Fruit fly (Drosophila melanogaster) whole organism, wandering third instar larva: ENCODE results near the gene RhoGAP18B.

Experiments
- Abd-B ChIP-seq: fragments of >200 bp; optimal IDR thresholded peaks from 2 replicates; lab custom pipeline; 2017; ENCODE audit warnings: missing biosample characterization, missing genetic modification characterization
- CG32264 ChIP-seq: fragments of 200-800 bp; sonication (Bioruptor generic); optimal IDR thresholded peaks from 2 replicates; lab custom pipeline; 2016; ENCODE audit warnings: missing biosample characterization, missing genetic modification characterization
- CG9705 ChIP-seq: fragments of 200-800 bp; sonication (Bioruptor generic); optimal IDR thresholded peaks from 2 replicates; lab custom pipeline; 2018; ENCODE audit warnings: missing biosample characterization, mild to moderate bottlenecking, missing genetic modification characterization
- CrebA ChIP-seq: fragments of 200-800 bp; sonication (Bioruptor generic); optimal IDR thresholded peaks from 2 replicates; lab custom pipeline; 2016; ENCODE audit warnings: missing biosample characterization, mild to moderate bottlenecking, missing genetic modification characterization, borderline replicate concordance
- HLH106 ChIP-seq: fragments of 200-800 bp; optimal IDR thresholded peaks from 3 replicates; lab custom pipeline; 2019; ENCODE audit warnings: missing biosample characterization, mild to moderate bottlenecking, missing genetic modification characterization, moderate library complexity
- Hr78 ChIP-seq: fragments of >200 bp; optimal IDR thresholded peaks from 2 replicates; lab custom pipeline; 2017; ENCODE audit warnings: missing biosample characterization, missing genetic modification characterization
- Jra ChIP-seq: sonication (Bioruptor generic); optimal IDR thresholded peaks from 2 replicates; lab custom pipeline; 2016; ENCODE audit warnings: missing biosample characterization, missing genetic modification characterization
- Mio ChIP-seq: sonication (Bioruptor generic); optimal IDR thresholded peaks from 2 replicates; lab custom pipeline; 2016; ENCODE audit warnings: missing biosample characterization, missing genetic modification characterization
- Myc ChIP-seq: fragments of >200 bp; optimal IDR thresholded peaks from 2 replicates; lab custom pipeline; 2017
- N ChIP-seq: fragments of >200 bp; optimal IDR thresholded peaks from 2 replicates; lab custom pipeline; 2018; ENCODE audit warnings: missing biosample characterization, missing external identifiers, missing genetic modification characterization
- Rel ChIP-seq, 2 experiments: fragments of 200-800 bp; sonication (Bioruptor generic) in 1 of 2; optimal IDR thresholded peaks; 2 replicates in 1 of 2; 3 replicates in 1 of 2; lab custom pipeline; 2016 to 2019; ENCODE audit warnings: mild to moderate bottlenecking in 2 of 2, missing biosample characterization in 2 of 2, missing genetic modification characterization in 2 of 2, moderate library complexity in 1 of 2
- Sp1 ChIP-seq: fragments of 200-800 bp; sonication (Bioruptor generic); optimal IDR thresholded peaks from 3 replicates; lab custom pipeline; 2019; ENCODE audit warnings: missing biosample characterization, mild to moderate bottlenecking, missing genetic modification characterization, moderate library complexity
- Vsx2 ChIP-seq: fragments of 200-300, 225-300 bp; sonication (Bioruptor generic); optimal IDR thresholded peaks from 2 replicates; lab custom pipeline; 2018; ENCODE audit warnings: missing biosample characterization, missing genetic modification characterization; ENCODE audit not compliant: partially characterized antibody
- br ChIP-seq: fragments of 200-800 bp; sonication (Bioruptor generic); optimal IDR thresholded peaks from 2 replicates; lab custom pipeline; 2016; ENCODE audit warnings: missing biosample characterization, missing genetic modification characterization
- brk ChIP-seq: fragments of 200-800 bp; sonication (Bioruptor generic); optimal IDR thresholded peaks from 2 replicates; lab custom pipeline; 2016; ENCODE audit warnings: missing biosample characterization, mild to moderate bottlenecking, missing genetic modification characterization
- dl ChIP-seq, 2 experiments: fragments of 175-275, 200-275 bp in 1 of 2; fragments of 200-275 bp in 1 of 2; sonication (Bioruptor generic); optimal IDR thresholded peaks; lab custom pipeline; 2018; ENCODE audit warnings: mild to moderate bottlenecking in 2 of 2, missing biosample characterization in 2 of 2, missing genetic modification characterization in 2 of 2, moderate library complexity in 2 of 2; ENCODE audit not compliant: partially characterized antibody in 2 of 2, insufficient read depth in 1 of 2
- dmrt93B ChIP-seq: fragments of 200-800 bp; sonication (Bioruptor generic); optimal IDR thresholded peaks from 2 replicates; lab custom pipeline; 2018; ENCODE audit warnings: missing biosample characterization, mild to moderate bottlenecking, missing genetic modification characterization
- dsf ChIP-seq: sonication (Bioruptor generic); optimal IDR thresholded peaks from 2 replicates; lab custom pipeline; 2016; ENCODE audit warnings: missing biosample characterization, missing genetic modification characterization, borderline replicate concordance
- ey ChIP-seq: fragments of 200-800 bp; sonication (Bioruptor generic); optimal IDR thresholded peaks from 2 replicates; lab custom pipeline; 2016; ENCODE audit warnings: missing biosample characterization, missing genetic modification characterization
- foxo ChIP-seq, 2 experiments: fragments of 200-800 bp; sonication (Bioruptor generic); optimal IDR thresholded peaks; 2 replicates in 1 of 2; 3 replicates in 1 of 2; lab custom pipeline; 2016 to 2017; ENCODE audit warnings: missing biosample characterization in 2 of 2, missing genetic modification characterization in 2 of 2
- fru ChIP-seq: fragments of 200-800 bp; sonication (Bioruptor generic); optimal IDR thresholded peaks from 3 replicates; lab custom pipeline; 2016; ENCODE audit warnings: missing biosample characterization, mild to moderate bottlenecking, missing genetic modification characterization
- h ChIP-seq: fragments of 200-800 bp; sonication (Bioruptor generic); optimal IDR thresholded peaks from 3 replicates; lab custom pipeline; 2016; ENCODE audit warnings: missing biosample characterization, mild to moderate bottlenecking, missing genetic modification characterization
- lola ChIP-seq: fragments of >200 bp; optimal IDR thresholded peaks from 2 replicates; lab custom pipeline; 2017; ENCODE audit warnings: missing biosample characterization, missing genetic modification characterization
- pan ChIP-seq: fragments of >200 bp; optimal IDR thresholded peaks from 2 replicates; lab custom pipeline; 2017
- psq ChIP-seq: fragments of 200-800 bp; sonication (Bioruptor generic); optimal IDR thresholded peaks from 3 replicates; lab custom pipeline; 2017; ENCODE audit warnings: missing biosample characterization, mild to moderate bottlenecking, missing genetic modification characterization, moderate library complexity
- rgr ChIP-seq: fragments of 200-800 bp; sonication (Bioruptor generic); optimal IDR thresholded peaks from 3 replicates; lab custom pipeline; 2016; ENCODE audit warnings: missing biosample characterization, mild to moderate bottlenecking, missing genetic modification characterization
- sage ChIP-seq: fragments of 200-800 bp; sonication (Bioruptor generic); optimal IDR thresholded peaks from 2 replicates; lab custom pipeline; 2016; ENCODE audit warnings: missing biosample characterization, mild to moderate bottlenecking, missing genetic modification characterization
- sv ChIP-seq: fragments of 200-800 bp; sonication (Bioruptor generic); optimal IDR thresholded peaks from 3 replicates; lab custom pipeline; 2016; ENCODE audit warnings: missing biosample characterization, missing genetic modification characterization
- usp ChIP-seq: fragments of >200 bp; optimal IDR thresholded peaks from 2 replicates; lab custom pipeline; 2017; ENCODE audit warnings: missing biosample characterization, missing genetic modification characterization
- woc ChIP-seq: sonication (Bioruptor generic); optimal IDR thresholded peaks from 2 replicates; lab custom pipeline; 2016; ENCODE audit warnings: missing biosample characterization, mild to moderate bottlenecking, missing genetic modification characterization

The RhoGAP18B gene

dm6 chrX:19174092-19174491, 7.2 kb upstream of the RhoGAP18B start:
- no peak for TF ChIP-seq CrebA
- no peak for TF ChIP-seq usp (GFP tag; lab: Kevin White, UChicago)
- TF ChIP-seq Vsx2 (GFP tag; lab: Kevin White, UChicago) = no peak
- no peak for TF ChIP-seq sv (GFP tag; lab: Kevin White, UChicago)
- TF ChIP-seq Abd-B (GFP tag; lab: Kevin White, UChicago) = no peak
- TF ChIP-seq Sp1 (GFP tag; lab: Kevin White, UChicago) = no peak
- TF ChIP-seq brk (GFP tag; lab: Kevin White, UChicago) = no peak
- TF ChIP-seq Jra = no peak
- no peak for TF ChIP-seq lola
- TF ChIP-seq psq (GFP tag; lab: Kevin White, UChicago) = no peak
- TF ChIP-seq fru (GFP tag; lab: Kevin White, UChicago) = no peak
- no peak for TF ChIP-seq h (GFP tag; lab: Kevin White, UChicago)
- no peak for TF ChIP-seq HLH106 (tag; lab: Kevin White, UChicago)
- TF ChIP-seq CG32264 = no peak
- no peak for TF ChIP-seq N (GFP tag; lab: Kevin White, UChicago)
- no peak for TF ChIP-seq dsf
- no peak for TF ChIP-seq dmrt93B (GFP tag; lab: Kevin White, UChicago)
- no peak for TF ChIP-seq pan

dm6 chrX:19172955-19173354, 6.1 kb upstream of the RhoGAP18B start:
- TF ChIP-seq foxo (GFP tag; optimal IDR thresholded peaks at IDR 0.05; lab: Kevin White, UChicago) = peak in 1 of 2 experiments; percentile 4
- TF ChIP-seq ey (GFP tag; lab: Kevin White, UChicago) = peak; percentile 9
- TF ChIP-seq sage (GFP tag; lab: Kevin White, UChicago) = no peak
- no peak for TF ChIP-seq Abd-B (GFP tag; lab: Kevin White, UChicago)

- TF ChIP-seq Mio (GFP tag; lab: Kevin White, UChicago) (no peak), dmrt93B (GFP tag; lab: Kevin White, UChicago) (no peak), sv (GFP tag; lab: Kevin White, UChicago) (no peak), Hr78 (GFP tag; lab: Kevin White, UChicago) (no peak), br (no peak), CG9705 (GFP tag; lab: Kevin White, UChicago) (no peak), pan (no peak), Sp1 (GFP tag; lab: Kevin White, UChicago) (no peak)
Observed at dm6 chrX:19171926-19172325, 5.0 kb upstream of the RhoGAP18B start.

dm6 chrX:19170791-19171190, 3.9 kb upstream of the RhoGAP18B start, which contains the start of gene Inx5:
TSS of gene Inx5 (minus strand) at chrX:19170883.
- peak; percentile 12 for TF ChIP-seq Myc (lab: Kevin White, UChicago)
- no peak for TF ChIP-seq fru (GFP tag; lab: Kevin White, UChicago)
- no peak for TF ChIP-seq Mio (GFP tag; lab: Kevin White, UChicago)

- TF ChIP-seq Rel (GFP tag; optimal IDR thresholded peaks at IDR 0.05; lab: Kevin White, UChicago) (no peak), Rel (tag; optimal IDR thresholded peaks at IDR 0.05; lab: Kevin White, UChicago) (peak; percentile 53), woc (peak; percentile 58), Mio (GFP tag; lab: Kevin White, UChicago) (no peak), dl (GFP tag; optimal IDR thresholded peaks at IDR 0.05; lab: Kevin White, UChicago; ENCODE audit: insufficient read depth in 1 of 2, partially characterized antibody in 2 of 2) (no peak), dsf (no peak), rgr (peak; percentile 40), pan (peak; percentile 76), h (GFP tag; lab: Kevin White, UChicago) (peak; percentile 62), Jra (peak; percentile 7)
Observed at dm6 chrX:19167586-19168403, 913 bp upstream of the RhoGAP18B start.
